Worm (Caenorhabditis elegans): ENCODE measurements around the gene F59E12.15.

DNA sequence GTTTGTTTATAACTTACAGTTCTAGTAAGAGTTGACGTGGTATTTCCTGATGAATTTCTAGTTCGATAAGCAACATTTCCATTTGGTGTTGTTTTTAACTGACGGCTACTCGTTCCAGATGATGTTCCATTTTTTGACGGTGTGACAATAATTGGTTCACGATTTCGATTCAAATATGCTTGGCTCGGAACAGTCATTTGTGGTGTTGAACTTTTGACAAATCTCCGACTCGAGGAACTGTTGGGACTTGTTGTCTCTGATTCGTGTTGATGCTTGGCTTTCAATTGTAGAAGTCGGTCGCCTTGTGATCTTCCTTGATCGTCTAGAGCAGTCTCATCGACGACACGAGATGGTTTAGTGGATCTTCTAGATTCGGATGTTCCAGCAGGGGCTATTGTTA, 36.6 kb downstream of the F59E12.15 start:
- TF ChIP-seq zip-8 (tag; optimal IDR thresholded peaks at IDR 0.05), result no peak
- TF ChIP-seq elt-3 (tag; optimal IDR thresholded peaks at IDR 0.05), result no peak
- TF ChIP-seq ceh-39 (tag; optimal IDR thresholded peaks at IDR 0.05), result no peak
- TF ChIP-seq snpc-4 (tag; optimal IDR thresholded peaks at IDR 0.05), result no peak
- TF ChIP-seq mab-5 (tag; optimal IDR thresholded peaks at IDR 0.05), result no peak
- no peak for TF ChIP-seq nhr-76 (tag; optimal IDR thresholded peaks at IDR 0.05)
- TF ChIP-seq sem-2 (GFP tag; optimal IDR thresholded peaks at IDR 0.05), result no peak
- no peak for TF ChIP-seq nhr-28 (tag; optimal IDR thresholded peaks at IDR 0.05)
- no peak for TF ChIP-seq nhr-237 (tag; optimal IDR thresholded peaks at IDR 0.05)
